Worm (Caenorhabditis elegans): ENCODE measurements around the gene kin-20.

DNA sequence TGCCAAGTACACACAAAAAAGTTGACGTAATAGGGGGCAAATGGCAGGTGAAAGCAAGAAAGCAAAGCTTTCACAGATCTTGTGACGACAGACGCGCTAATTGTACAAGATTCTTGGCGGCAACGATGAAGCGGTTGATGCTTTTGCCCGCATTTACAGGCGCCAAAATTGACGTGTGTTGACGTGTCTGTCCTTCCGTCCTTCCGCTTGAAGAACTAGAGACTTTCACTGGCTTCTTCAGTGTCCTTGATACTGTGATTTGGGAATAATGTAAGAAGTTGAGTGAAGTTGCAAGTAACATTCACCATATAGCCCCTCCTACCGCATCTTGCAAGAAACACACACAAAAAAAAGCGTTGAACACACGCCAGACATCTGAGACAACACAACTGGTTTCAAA lies 6.2 kb upstream of the kin-20 start, which contains the start of gene jud-4:
- TF ChIP-seq egl-27 (tag; optimal IDR thresholded peaks at IDR 0.05) (no peak), elt-3 (tag; optimal IDR thresholded peaks at IDR 0.05) (no peak), snpc-4 (tag; optimal IDR thresholded peaks at IDR 0.05) (no peak), elt-2 (tag; optimal IDR thresholded peaks at IDR 0.05) (no peak), ztf-4 (tag; optimal IDR thresholded peaks at IDR 0.05) (no peak), sea-2 (GFP tag; optimal IDR thresholded peaks at IDR 0.05) (no peak)
